Worm (Caenorhabditis elegans) whole organism, L1 larva: Measurements from ENCODE around the gene Y51H7C.8.

Source experiments
- C16A3.4 ChIP-seq: fragments of 150-350 bp; optimal IDR thresholded peaks from 2 replicates; lab custom pipeline; 2014; ENCODE audit warnings: missing biosample characterization, missing genetic modification characterization
- alr-1 ChIP-seq: fragments of 200-800 bp; sonication (Bioruptor generic); optimal IDR thresholded peaks from 2 replicates; lab custom pipeline; 2018; ENCODE audit warnings: borderline replicate concordance, mild to moderate bottlenecking, missing genetic modification characterization, missing compliant biosample characterization
- aly-2 ChIP-seq: fragments of 150-350 bp; optimal IDR thresholded peaks from 2 replicates; lab custom pipeline; 2014; ENCODE audit warnings: missing biosample characterization, missing genetic modification characterization
- ama-1 ChIP-seq: fragments of 150-350 bp; optimal IDR thresholded peaks from 2 replicates; lab custom pipeline; 2014
- ceh-82 ChIP-seq, 3 experiments: fragments of 150-350 bp in 1 of 3; sonication (generic microtip) in 2 of 3; optimal IDR thresholded peaks; 2 replicates each; lab custom pipeline; 2014 to 2017; ENCODE audit warnings: missing biosample characterization in 3 of 3, missing genetic modification characterization in 3 of 3
- ceh-90 ChIP-seq: sonication (generic microtip); optimal IDR thresholded peaks from 2 replicates; lab custom pipeline; 2016; ENCODE audit warnings: missing genetic modification characterization, missing compliant biosample characterization
- dpl-1 ChIP-seq, 3 experiments: fragments of 150-350 bp in 2 of 3; sonication (generic microtip) in 1 of 3; optimal IDR thresholded peaks; 2 replicates each; lab custom pipeline; 2014 to 2017; ENCODE audit warnings: missing biosample characterization in 3 of 3, missing genetic modification characterization in 3 of 3, missing genetic modification reagents in 3 of 3
- dsc-1 ChIP-seq: sonication (generic microtip); optimal IDR thresholded peaks from 2 replicates; lab custom pipeline; 2016; ENCODE audit warnings: mild to moderate bottlenecking, missing genetic modification characterization, missing compliant biosample characterization
- efl-1 ChIP-seq, 4 experiments: fragments of 150-350 bp; optimal IDR thresholded peaks in 3 of 4; peaks in 1 of 4; 1 replicate in 1 of 4; 2 replicates in 3 of 4; lab custom pipeline; 2014; ENCODE audit warnings: missing biosample characterization in 2 of 4, missing genetic modification characterization in 2 of 4, missing genetic modification reagents in 2 of 4
- egl-27 ChIP-seq, 2 experiments: fragments of 150-350 bp in 1 of 2; sonication (generic microtip); optimal IDR thresholded peaks; 3 replicates each; lab custom pipeline; 2017 to 2018; ENCODE audit warnings: missing biosample characterization in 2 of 2, missing genetic modification characterization in 2 of 2, missing genetic modification reagents in 2 of 2
- elt-3 ChIP-seq, 6 experiments: fragments of 150-350 bp in 1 of 6; sonication (generic microtip); optimal IDR thresholded peaks; 2 replicates each; lab custom pipeline; 2017 to 2018; ENCODE audit warnings: missing biosample characterization in 6 of 6, missing genetic modification characterization in 6 of 6, inconsistent platforms in 1 of 6
- fkh-4 ChIP-seq: sonication (generic microtip); optimal IDR thresholded peaks from 2 replicates; lab custom pipeline; 2016; ENCODE audit warnings: missing compliant biosample characterization, missing genetic modification characterization, borderline replicate concordance
- fkh-8 ChIP-seq: sonication (generic microtip); optimal IDR thresholded peaks from 2 replicates; lab custom pipeline; 2016; ENCODE audit warnings: mild to moderate bottlenecking, missing genetic modification characterization, missing compliant biosample characterization
- fos-1 ChIP-seq: fragments of 150-350 bp; optimal IDR thresholded peaks from 2 replicates; lab custom pipeline; 2014; ENCODE audit warnings: missing biosample characterization, missing genetic modification characterization
- lin-13 ChIP-seq: fragments of 150-350 bp; optimal IDR thresholded peaks from 2 replicates; lab custom pipeline; 2014; ENCODE audit warnings: missing biosample characterization, missing genetic modification reagents, missing genetic modification characterization
- lin-15B ChIP-seq: fragments of 150-350 bp; sonication (generic microtip); optimal IDR thresholded peaks from 3 replicates; lab custom pipeline; 2014; ENCODE audit warnings: missing biosample characterization, missing genetic modification characterization
- lin-35 ChIP-seq, 2 experiments: fragments of 150-350 bp; optimal IDR thresholded peaks; 2 replicates each; lab custom pipeline; 2014; ENCODE audit warnings: missing biosample characterization in 2 of 2, missing genetic modification characterization in 2 of 2, missing genetic modification reagents in 2 of 2
- mab-9 ChIP-seq: fragments of 200-800 bp; sonication (Bioruptor generic); IDR thresholded peaks from 2 replicates; pipeline ENCODE4 v1.3.6; 2022; ENCODE audit warnings: missing genetic modification reagents, missing genetic modification characterization, missing compliant biosample characterization
- mdl-1 ChIP-seq, 2 experiments: fragments of 150-350 bp; optimal IDR thresholded peaks; 2 replicates each; lab custom pipeline; 2014 to 2017; ENCODE audit warnings: missing biosample characterization in 2 of 2, missing genetic modification characterization in 2 of 2, inconsistent platforms in 1 of 2
- mef-2 ChIP-seq: fragments of 150-350 bp; optimal IDR thresholded peaks from 2 replicates; lab custom pipeline; 2014; ENCODE audit warnings: missing biosample characterization, missing genetic modification characterization
- mep-1 ChIP-seq: fragments of 150-350 bp; optimal IDR thresholded peaks from 2 replicates; lab custom pipeline; 2014; ENCODE audit warnings: missing biosample characterization, missing genetic modification characterization
- nhr-12 ChIP-seq: sonication (generic microtip); optimal IDR thresholded peaks from 2 replicates; lab custom pipeline; 2017; ENCODE audit warnings: missing biosample characterization, missing genetic modification characterization
- nhr-20 ChIP-seq: sonication (generic microtip); optimal IDR thresholded peaks from 2 replicates; lab custom pipeline; 2016; ENCODE audit warnings: mild to moderate bottlenecking, missing genetic modification characterization, missing compliant biosample characterization
- nhr-76 ChIP-seq: sonication (generic microtip); optimal IDR thresholded peaks from 2 replicates; lab custom pipeline; 2017; ENCODE audit warnings: missing biosample characterization, missing genetic modification characterization
- nhr-77 ChIP-seq: fragments of 150-350 bp; optimal IDR thresholded peaks from 2 replicates; lab custom pipeline; 2014; ENCODE audit warnings: missing biosample characterization, missing genetic modification characterization
- nhr-84 ChIP-seq: sonication (generic microtip); optimal IDR thresholded peaks from 2 replicates; lab custom pipeline; 2017; ENCODE audit warnings: missing biosample characterization, missing genetic modification characterization
- pag-3 ChIP-seq: sonication (generic microtip); optimal IDR thresholded peaks from 2 replicates; lab custom pipeline; 2017; ENCODE audit warnings: missing genetic modification characterization, mild to moderate bottlenecking, missing compliant biosample characterization, antibody characterized with exemption, borderline replicate concordance; ENCODE audit not compliant: insufficient read depth
- pax-3 ChIP-seq: fragments of 200-800 bp; sonication (Bioruptor generic); optimal IDR thresholded peaks from 2 replicates; lab custom pipeline; 2018; ENCODE audit warnings: mild to moderate bottlenecking, missing genetic modification characterization, moderate library complexity, missing compliant biosample characterization
- snpc-4 ChIP-seq: fragments of 150-350 bp; optimal IDR thresholded peaks from 2 replicates; lab custom pipeline; 2014; ENCODE audit warnings: missing biosample characterization, missing genetic modification characterization
- tlp-1 ChIP-seq: fragments of 150-350 bp; optimal IDR thresholded peaks from 2 replicates; lab custom pipeline; 2014; ENCODE audit warnings: missing biosample characterization, missing genetic modification characterization
- unc-130 ChIP-seq: fragments of 150-350 bp; optimal IDR thresholded peaks from 2 replicates; lab custom pipeline; 2017; ENCODE audit warnings: missing biosample characterization, missing genetic modification characterization, inconsistent platforms
- unc-86 ChIP-seq: sonication (generic microtip); optimal IDR thresholded peaks from 2 replicates; lab custom pipeline; 2016; ENCODE audit warnings: missing genetic modification characterization, missing compliant biosample characterization
- vab-15 ChIP-seq: sonication (generic microtip); optimal IDR thresholded peaks from 2 replicates; lab custom pipeline; 2017; ENCODE audit warnings: missing genotype, mild to moderate bottlenecking, missing genetic modification characterization, missing compliant biosample characterization
- xbp-1 ChIP-seq: sonication (generic microtip); optimal IDR thresholded peaks from 2 replicates; lab custom pipeline; 2016; ENCODE audit warnings: missing genetic modification characterization, missing compliant biosample characterization
- zag-1 ChIP-seq: fragments of 150-350 bp; optimal IDR thresholded peaks from 2 replicates; lab custom pipeline; 2014; ENCODE audit warnings: missing biosample characterization, missing genetic modification characterization
- zip-4 ChIP-seq: fragments of 200-800 bp; sonication (Bioruptor generic); optimal IDR thresholded peaks from 2 replicates; lab custom pipeline; 2018; ENCODE audit warnings: mild to moderate bottlenecking, missing genetic modification characterization, moderate library complexity, missing compliant biosample characterization
- ztf-11 ChIP-seq, 2 experiments: sonication (generic microtip); optimal IDR thresholded peaks; 2 replicates each; lab custom pipeline; 2016 to 2017; ENCODE audit warnings: missing genetic modification characterization in 2 of 2, missing biosample characterization in 1 of 2, missing compliant biosample characterization in 1 of 2

Gene Y51H7C.8

ce11 chrII:1402167-1402619 lies 619 bp downstream of the Y51H7C.8 start, which contains the start of gene Y51H7C.7 (continued):
- TF ChIP-seq nhr-76 (no peak), mef-2 (tag; lab: Kevin White, UChicago) (no peak), lin-13 (peak; percentile 12), mdl-1 (tag; optimal IDR thresholded peaks at IDR 0.05; lab: Kevin White, UChicago) (peak in 1 of 2 experiments; percentile 31)

- no peak for TF ChIP-seq efl-1 (optimal IDR thresholded peaks at IDR 0.05; lab: Kevin White, UChicago)
- peak in 1 of 2 experiments; percentile 90 for TF ChIP-seq efl-1 (GFP tag; optimal IDR thresholded peaks at IDR 0.05 in 1 of 2; lab: Kevin White, UChicago)
- TF ChIP-seq dpl-1 (GFP tag; optimal IDR thresholded peaks at IDR 0.05; lab: Kevin White, UChicago) = peak in 1 of 3 experiments; percentile 19
- TF ChIP-seq C16A3.4 = no peak
- TF ChIP-seq, all 84 proteins: peak for 2
Measured at ce11 chrII:1403056-1403455, 1.5 kb downstream of the Y51H7C.8 start, which contains the start of the genes Y51H7C.41 and cogc-4. TSS of gene Y51H7C.41 (plus strand) at chrII:1403321. TSS of gene cogc-4 (plus strand) at chrII:1403441.

ce11 chrII:1411372-1411771 lies 9.8 kb downstream of the Y51H7C.8 start, which contains the start of gene Y51H7C.9:
TSS of gene Y51H7C.9 (minus strand) at chrII:1411472.
- TF ChIP-seq mep-1 (tag; lab: Kevin White, UChicago) (no peak), egl-27 (tag; optimal IDR thresholded peaks at IDR 0.05; lab: Kevin White, UChicago) (no peak), zip-4 (no peak), lin-15B (tag; lab: Kevin White, UChicago) (no peak), mdl-1 (tag; optimal IDR thresholded peaks at IDR 0.05; lab: Kevin White, UChicago) (no peak), mab-9 (GFP tag; lab: Robert Waterston, UW) (no peak), nhr-84 (tag; lab: Kevin White, UChicago) (no peak), tlp-1 (no peak), ama-1 (no peak), fos-1 (tag; lab: Kevin White, UChicago) (no peak), ceh-82 (tag; optimal IDR thresholded peaks at IDR 0.05; lab: Kevin White, UChicago) (no peak), snpc-4 (tag; lab: Kevin White, UChicago) (no peak), nhr-77 (tag; lab: Kevin White, UChicago) (no peak), xbp-1 (tag; lab: Kevin White, UChicago) (no peak), aly-2 (tag; lab: Kevin White, UChicago) (no peak), nhr-20 (tag; lab: Kevin White, UChicago) (no peak), dsc-1 (tag; lab: Kevin White, UChicago) (no peak), ceh-90 (no peak)

- TF ChIP-seq vab-15 (tag; lab: Kevin White, UChicago) = no peak
- TF ChIP-seq lin-35 (GFP tag; optimal IDR thresholded peaks at IDR 0.05; lab: Kevin White, UChicago) = no peak
- TF ChIP-seq unc-86 (tag; lab: Kevin White, UChicago) = no peak
- no peak for TF ChIP-seq alr-1
- no peak for TF ChIP-seq aly-2 (tag; lab: Kevin White, UChicago)
- no peak for TF ChIP-seq unc-130 (tag; lab: Kevin White, UChicago)
- no peak for TF ChIP-seq fkh-4 (tag; lab: Kevin White, UChicago)
- TF ChIP-seq mdl-1 (tag; optimal IDR thresholded peaks at IDR 0.05; lab: Kevin White, UChicago) = no peak
- no peak for TF ChIP-seq nhr-12 (tag; lab: Kevin White, UChicago)
- TF ChIP-seq ztf-11 (tag; optimal IDR thresholded peaks at IDR 0.05; lab: Kevin White, UChicago) = no peak
- TF ChIP-seq zag-1 = no peak
- TF ChIP-seq fkh-8 (tag; lab: Kevin White, UChicago) = no peak
- no peak for TF ChIP-seq pag-3 (tag; lab: Kevin White, UChicago)
- TF ChIP-seq pax-3 (tag; lab: Kevin White, UChicago) = no peak
- TF ChIP-seq elt-3 (tag; optimal IDR thresholded peaks at IDR 0.05; lab: Kevin White, UChicago) = no peak
Measured at ce11 chrII:1412359-1412907, 10.9 kb downstream of the Y51H7C.8 start, which contains the start of gene alkb-1. TSS of gene alkb-1 (plus strand) at chrII:1412409.
